Fruit fly (Drosophila melanogaster): ENCODE measurements around the gene Cmpk.

Gene Cmpk

dm6 chr3R:26017771-26018731 lies 37.2 kb downstream of the Cmpk start (continued):
- TF ChIP-seq sr (GFP tag; IDR thresholded peaks at IDR 0.05) (no peak), unc-4 (GFP tag; IDR thresholded peaks at IDR 0.05; ENCODE audit: partially characterized antibody) (no peak), CG18011 (GFP tag; optimal IDR thresholded peaks at IDR 0.05) (no peak), CG17186 (GFP tag; optimal IDR thresholded peaks at IDR 0.05) (peak; percentile 17), CG11085 (GFP tag; IDR thresholded peaks at IDR 0.05) (no peak), al (GFP tag; IDR thresholded peaks at IDR 0.05) (no peak), CG34376 (GFP tag; optimal IDR thresholded peaks at IDR 0.05) (no peak), lola (GFP tag; optimal IDR thresholded peaks at IDR 0.05) (peak in 1 of 3 experiments; percentile 99), CG3847 (GFP tag; IDR thresholded peaks at IDR 0.05) (peak; percentile 15; the same call in 1 of the 2 replicates), nmo (GFP tag; optimal IDR thresholded peaks at IDR 0.05) (peak; percentile 94), CG10267 (tag; optimal IDR thresholded peaks at IDR 0.05) (peak; percentile 93), CG2875 (GFP tag; optimal IDR thresholded peaks at IDR 0.05) (peak; percentile 86), Hsf (GFP tag; optimal IDR thresholded peaks at IDR 0.05) (no peak), CG12391 (tag; optimal IDR thresholded peaks at IDR 0.05) (peak; percentile 94), Hr51 (GFP tag; optimal IDR thresholded peaks at IDR 0.05) (peak in 1 of 2 experiments; percentile 84), CG17612 (GFP tag; IDR thresholded peaks at IDR 0.05) (no peak), Doc2 (GFP tag; IDR thresholded peaks at IDR 0.05) (no peak), schlank (tag; optimal IDR thresholded peaks at IDR 0.05) (no peak), corto (GFP tag; optimal IDR thresholded peaks at IDR 0.05) (peak; percentile 66), CG2889 (GFP tag; IDR thresholded peaks at IDR 0.05) (no peak), ash1 (GFP tag; optimal IDR thresholded peaks at IDR 0.05) (no peak), repo (GFP tag; optimal IDR thresholded peaks at IDR 0.05) (no peak), org-1 (GFP tag; optimal IDR thresholded peaks at IDR 0.05) (peak; percentile 77), CG7271 (tag; optimal IDR thresholded peaks at IDR 0.05) (peak; percentile 91), GATAe (GFP tag; conservative IDR thresholded peaks at IDR 0.05) (no peak), CG9609 (GFP tag; optimal IDR thresholded peaks at IDR 0.05) (no peak), CG9876 (GFP tag; optimal IDR thresholded peaks at IDR 0.05) (no peak), CG11398 (GFP tag; optimal IDR thresholded peaks at IDR 0.05) (no peak), CG11093 (GFP tag; IDR thresholded peaks at IDR 0.05) (0 out of 3 replicates have a peak, but pooled peaks have one; percentile 30), Poxn (GFP tag; IDR thresholded peaks at IDR 0.05) (no peak), CG14710 (tag; optimal IDR thresholded peaks at IDR 0.05) (peak; percentile 96), chinmo (GFP tag; IDR thresholded peaks at IDR 0.05; ENCODE audit: partially characterized antibody) (no peak), cato (GFP tag; optimal IDR thresholded peaks at IDR 0.05; ENCODE audit: borderline replicate concordance) (peak; percentile 75), Neu2 (GFP tag; optimal IDR thresholded peaks at IDR 0.05; ENCODE audit: borderline replicate concordance) (no peak), CG14441 (GFP tag; IDR thresholded peaks at IDR 0.05) (peak; percentile 52), pnt (GFP tag; optimal IDR thresholded peaks at IDR 0.05) (no peak), CG15514 (GFP tag; optimal IDR thresholded peaks at IDR 0.05) (no peak), Xrp1 (GFP tag; IDR thresholded peaks at IDR 0.05) (peak; percentile 92), CG1647 (GFP tag; optimal IDR thresholded peaks at IDR 0.05) (no peak), gro (GFP tag; optimal IDR thresholded peaks at IDR 0.05) (no peak), CG2712 (tag; optimal IDR thresholded peaks at IDR 0.05) (peak; percentile 97), CG16863 (GFP tag; optimal IDR thresholded peaks at IDR 0.05) (no peak), Nf-YB (GFP tag; optimal IDR thresholded peaks at IDR 0.05) (peak; percentile 78), ERR (GFP tag; optimal IDR thresholded peaks at IDR 0.05) (no peak), ftz-f1 (GFP tag; optimal IDR thresholded peaks at IDR 0.05) (no peak), Dad (GFP tag; optimal IDR thresholded peaks at IDR 0.05) (no peak), sc (optimal IDR thresholded peaks at IDR 0.05) (no peak), sc (GFP tag; optimal IDR thresholded peaks at IDR 0.05) (peak; percentile 76)

Data from whole organism, embryonic.